Fruit fly (Drosophila melanogaster): Measurements from ENCODE around the gene Hsp26.

The Hsp26 gene

DNA sequence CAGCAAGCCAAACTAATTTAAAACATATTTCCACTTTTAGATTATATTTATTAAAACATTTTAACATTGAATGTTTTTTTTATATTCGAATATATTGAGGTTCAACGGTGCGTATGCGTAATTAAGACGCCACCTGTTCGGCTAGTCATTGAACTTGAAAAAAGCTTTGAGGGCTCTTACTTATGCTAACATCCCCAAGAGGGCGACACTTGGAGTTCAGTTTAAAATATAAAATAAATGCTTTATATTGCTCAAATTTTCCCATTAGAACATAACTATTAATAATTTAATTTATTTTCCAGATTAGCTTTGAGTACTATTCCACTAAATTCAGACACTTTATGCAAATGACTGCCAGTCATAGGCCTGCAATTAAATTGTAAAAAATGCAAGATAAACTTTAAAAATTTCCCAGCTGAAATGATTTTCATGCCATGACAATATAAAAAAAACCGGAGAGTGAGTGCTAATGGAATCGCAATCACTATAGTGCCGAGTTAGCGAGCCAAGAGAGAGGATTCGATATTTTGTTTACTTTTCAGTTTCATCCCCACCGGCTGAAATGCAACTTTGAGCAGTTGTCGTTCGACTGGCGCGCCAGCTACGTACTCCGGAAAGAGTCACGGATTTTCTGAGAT lies 43.4 kb downstream of the Hsp26 start, which contains the start of gene PGRP-LA (continued):
- TF ChIP-seq Abd-B (GFP tag; optimal IDR thresholded peaks at IDR 0.05) (no peak), fu2 (GFP tag; optimal IDR thresholded peaks at IDR 0.05) (no peak), CG2875 (GFP tag; optimal IDR thresholded peaks at IDR 0.05) (no peak), CG3995 (GFP tag; optimal IDR thresholded peaks at IDR 0.05) (no peak), org-1 (GFP tag; optimal IDR thresholded peaks at IDR 0.05) (no peak), HHEX (GFP tag; optimal IDR thresholded peaks at IDR 0.05) (peak; percentile 9), gfzf (GFP tag; optimal IDR thresholded peaks at IDR 0.05) (no peak), wdn (GFP tag; IDR thresholded peaks at IDR 0.05) (no peak), CG1529 (GFP tag; optimal IDR thresholded peaks at IDR 0.05) (peak; percentile 40), CG42726 (GFP tag; IDR thresholded peaks at IDR 0.05; ENCODE audit: partially characterized antibody) (no peak), caup (GFP tag; optimal IDR thresholded peaks at IDR 0.05; ENCODE audit: severe bottlenecking) (peak; percentile 31), CG18011 (GFP tag; optimal IDR thresholded peaks at IDR 0.05) (no peak), dati (GFP tag; IDR thresholded peaks at IDR 0.05) (no peak), Six4 (GFP tag; optimal IDR thresholded peaks at IDR 0.05) (peak; percentile 1), CG9817 (tag; optimal IDR thresholded peaks at IDR 0.05) (peak; percentile 22), zf30C (GFP tag; optimal IDR thresholded peaks at IDR 0.05) (no peak), toy (GFP tag; IDR thresholded peaks at IDR 0.05) (no peak), CG6854 (GFP tag; optimal IDR thresholded peaks at IDR 0.05) (no peak), CG16813 (GFP tag; IDR thresholded peaks at IDR 0.05; ENCODE audit: partially characterized antibody) (no peak), Ptx1 (GFP tag; IDR thresholded peaks at IDR 0.05) (peak; percentile 44; the same call in 1 of the 2 replicates), slbo (GFP tag; IDR thresholded peaks at IDR 0.05) (peak; percentile 57), sens (GFP tag) (peak; percentile 77), CG12391 (tag; optimal IDR thresholded peaks at IDR 0.05) (no peak), CG1603 (tag; optimal IDR thresholded peaks at IDR 0.05) (no peak), pum (GFP tag; optimal IDR thresholded peaks at IDR 0.05) (no peak), CG7928 (GFP tag; optimal IDR thresholded peaks at IDR 0.05) (no peak), Max (GFP tag; optimal IDR thresholded peaks at IDR 0.05) (no peak), CG8944 (GFP tag; optimal IDR thresholded peaks at IDR 0.05) (no peak), zen2 (GFP tag; IDR thresholded peaks at IDR 0.05; ENCODE audit: partially characterized antibody) (no peak), CTCF (GFP tag; optimal IDR thresholded peaks at IDR 0.05) (peak; percentile 95), CG2712 (tag; optimal IDR thresholded peaks at IDR 0.05) (no peak), pnt (GFP tag; optimal IDR thresholded peaks at IDR 0.05) (no peak), fd3F (GFP tag; optimal IDR thresholded peaks at IDR 0.05) (peak; percentile 25), Meics (GFP tag; optimal IDR thresholded peaks at IDR 0.05) (peak; percentile 56), PHDP (tag; optimal IDR thresholded peaks at IDR 0.05) (peak; percentile 63)
